Worm (Caenorhabditis elegans): ENCODE results near the gene C14A6.3.

- TF ChIP-seq him-1 (tag; optimal IDR thresholded peaks at IDR 0.05) = no peak
- no peak for TF ChIP-seq dao-5 (tag; optimal IDR thresholded peaks at IDR 0.05)
These were observed 3.6 kb upstream of the C14A6.3 start, which contains the start of gene Y37H2A.13 for ce11 chrV:18142549-18142948.

Measured in whole organism, L4/young adult.